Fruit fly (Drosophila melanogaster): ENCODE data around the gene X11L.

- TF ChIP-seq insv (optimal IDR thresholded peaks at IDR 0.05) (no peak), ttk (optimal IDR thresholded peaks at IDR 0.05) (no peak)
These were observed 33.3 kb upstream of the X11L start for dm6 chrX:17566128-17566527.

All from Kc167 (cell line).